Fruit fly (Drosophila melanogaster) whole organism, embryonic: ENCODE data around the gene Polr1D.

ENCODE experiments used
- Abd-B ChIP-seq: fragments of 200-800 bp; sonication (Bioruptor generic); optimal IDR thresholded peaks from 2 replicates; lab custom pipeline; 2018; ENCODE audit warnings: missing biosample characterization, mild to moderate bottlenecking, missing genetic modification characterization, moderate library complexity
- Ada2b ChIP-seq: fragments of 200-800 bp; sonication (Bioruptor generic); IDR thresholded peaks from 2 replicates; pipeline ENCODE4 v1.3.6; 2022; ENCODE audit warnings: missing biosample characterization, missing genetic modification characterization
- B-H1 ChIP-seq: fragments of 200-800 bp; sonication (Bioruptor generic); IDR thresholded peaks from 3 replicates; pipeline ENCODE4 v1.3.6; 2022; ENCODE audit warnings: missing biosample characterization, missing genetic modification characterization
- B-H2 ChIP-seq: fragments of 200-800 bp; sonication (Bioruptor generic); optimal IDR thresholded peaks from 2 replicates; lab custom pipeline; 2018; ENCODE audit warnings: missing biosample characterization, mild to moderate bottlenecking, missing genetic modification characterization
- CG10267 ChIP-seq: fragments of 200-800 bp; sonication (Bioruptor generic); optimal IDR thresholded peaks from 2 replicates; lab custom pipeline; 2018; ENCODE audit warnings: missing biosample characterization, mild to moderate bottlenecking, missing genetic modification characterization, moderate library complexity
- CG10274 ChIP-seq: fragments of 200-800 bp; sonication (Bioruptor generic); optimal IDR thresholded peaks from 3 replicates; lab custom pipeline; 2017; ENCODE audit warnings: missing biosample characterization, mild to moderate bottlenecking, missing genetic modification characterization
- CG10321 ChIP-seq: fragments of 200-800 bp; sonication (Bioruptor generic); IDR thresholded peaks from 2 replicates; pipeline ENCODE4 v1.3.6; 2022; ENCODE audit warnings: missing biosample characterization, missing genetic modification characterization
- CG10366 ChIP-seq: fragments of 200-800 bp; sonication (Bioruptor generic); IDR thresholded peaks from 2 replicates; pipeline ENCODE4 v1.3.6; 2022; ENCODE audit warnings: missing biosample characterization, missing genetic modification characterization
- CG10431 ChIP-seq: fragments of 200-800 bp; sonication (Bioruptor generic); optimal IDR thresholded peaks from 3 replicates; lab custom pipeline; 2018; ENCODE audit warnings: missing biosample characterization, mild to moderate bottlenecking, missing genetic modification characterization
- CG12769 ChIP-seq: fragments of 200-800 bp; sonication (Bioruptor generic); optimal IDR thresholded peaks from 2 replicates; lab custom pipeline; 2019; ENCODE audit warnings: missing biosample characterization, mild to moderate bottlenecking, missing genetic modification characterization, moderate library complexity
- CG14441 ChIP-seq: fragments of 200-800 bp; sonication (Bioruptor generic); IDR thresholded peaks from 2 replicates; pipeline ENCODE4 v1.3.6; 2022; ENCODE audit warnings: missing biosample characterization, missing genetic modification characterization
- CG1529 ChIP-seq: fragments of 200-800 bp; sonication (Bioruptor generic); optimal IDR thresholded peaks from 3 replicates; lab custom pipeline; 2018; ENCODE audit warnings: missing biosample characterization, missing genetic modification characterization
- CG15479 ChIP-seq: fragments of 200-800 bp; sonication (Bioruptor generic); optimal IDR thresholded peaks from 3 replicates; lab custom pipeline; 2019; ENCODE audit warnings: missing biosample characterization, mild to moderate bottlenecking, missing genetic modification characterization, moderate library complexity
- CG16813 ChIP-seq: fragments of 200-800 bp; sonication (Bioruptor generic); IDR thresholded peaks from 3 replicates; pipeline ENCODE4 v1.3.6; 2022; ENCODE audit warnings: missing biosample characterization, missing genetic modification characterization; ENCODE audit not compliant: partially characterized antibody
- CG18011 ChIP-seq: fragments of 200-800 bp; sonication (Bioruptor generic); optimal IDR thresholded peaks from 2 replicates; lab custom pipeline; 2017; ENCODE audit warnings: missing biosample characterization, missing genetic modification characterization, mild to moderate bottlenecking, moderate library complexity, missing genotype
- CG18599 ChIP-seq: fragments of 200-800 bp; sonication (Bioruptor generic); optimal IDR thresholded peaks from 3 replicates; lab custom pipeline; 2017; ENCODE audit warnings: missing biosample characterization, missing genetic modification characterization, mild to moderate bottlenecking, moderate library complexity, missing genetic modification reagents
- CG31388 ChIP-seq: fragments of 200-800 bp; sonication (Bioruptor generic); optimal IDR thresholded peaks from 2 replicates; lab custom pipeline; 2016; ENCODE audit warnings: missing biosample characterization, missing genetic modification characterization
- CG4328 ChIP-seq: fragments of 200-800 bp; sonication (Bioruptor generic); optimal IDR thresholded peaks from 3 replicates; lab custom pipeline; 2017; ENCODE audit warnings: missing biosample characterization, missing genetic modification reagents, missing genetic modification characterization
- CG4730 ChIP-seq: fragments of 200-800 bp; sonication (Bioruptor generic); IDR thresholded peaks from 2 replicates; pipeline ENCODE4 v1.3.6; 2022; ENCODE audit warnings: missing biosample characterization, missing genetic modification characterization
- CG7928 ChIP-seq: fragments of 200-800 bp; sonication (Bioruptor generic); optimal IDR thresholded peaks from 2 replicates; lab custom pipeline; 2017; ENCODE audit warnings: missing biosample characterization, mild to moderate bottlenecking, missing genetic modification characterization
- CG8944 ChIP-seq: fragments of 200-800 bp; sonication (Bioruptor generic); optimal IDR thresholded peaks from 3 replicates; lab custom pipeline; 2016; ENCODE audit warnings: missing biosample characterization, missing genetic modification characterization
- CG9932 ChIP-seq: fragments of 200-800 bp; sonication (Bioruptor generic); IDR thresholded peaks from 2 replicates; pipeline ENCODE4 v1.3.6; 2022; ENCODE audit warnings: missing biosample characterization, missing genetic modification characterization
- Dbx ChIP-seq: fragments of 200-800 bp; sonication (Bioruptor generic); IDR thresholded peaks from 3 replicates; pipeline ENCODE4 v1.3.6; 2022; ENCODE audit warnings: missing biosample characterization, missing genetic modification characterization
- Deaf1 ChIP-seq: fragments of 200-800 bp; optimal IDR thresholded peaks from 3 replicates; lab custom pipeline; 2019; ENCODE audit warnings: missing biosample characterization, mild to moderate bottlenecking, missing genetic modification characterization, moderate library complexity
- Dfd ChIP-seq, 2 experiments: fragments of >200 bp; optimal IDR thresholded peaks; 2 replicates each; lab custom pipeline; 2017; ENCODE audit warnings: missing biosample characterization in 2 of 2, missing genetic modification characterization in 2 of 2
- Dip2 ChIP-seq: fragments of 200-800 bp; sonication (Bioruptor generic); IDR thresholded peaks from 2 replicates; pipeline ENCODE4 v1.3.6; 2022; ENCODE audit warnings: missing biosample characterization, missing genetic modification characterization
- Fer2 ChIP-seq: fragments of 200-800 bp; sonication (Bioruptor generic); optimal IDR thresholded peaks from 2 replicates; lab custom pipeline; 2018; ENCODE audit warnings: missing biosample characterization, mild to moderate bottlenecking, missing genetic modification characterization, moderate library complexity
- Hmr ChIP-seq: fragments of 200-800 bp; sonication (Bioruptor generic); optimal IDR thresholded peaks from 3 replicates; lab custom pipeline; 2017; ENCODE audit warnings: mild to moderate bottlenecking, missing biosample characterization, missing genetic modification reagents, missing genetic modification characterization
- Hsf ChIP-seq: fragments of 200-800 bp; sonication (Bioruptor generic); optimal IDR thresholded peaks from 3 replicates; lab custom pipeline; 2016; ENCODE audit warnings: missing biosample characterization, missing genetic modification characterization
- Lim3 ChIP-seq: fragments of 200-800 bp; sonication (Bioruptor generic); IDR thresholded peaks from 2 replicates; pipeline ENCODE4 v1.3.6; 2022; ENCODE audit warnings: missing biosample characterization, missing genetic modification characterization
- Med ChIP-seq: fragments of 200-800 bp; sonication (Bioruptor generic); peaks from one replicate; lab custom pipeline; 2016; ENCODE audit warnings: missing biosample characterization, missing genetic modification characterization, mild to moderate bottlenecking, inconsistent platforms, moderate library complexity
- Mes4 ChIP-seq: fragments of 200-800 bp; sonication (Bioruptor generic); optimal IDR thresholded peaks from 2 replicates; lab custom pipeline; 2016; ENCODE audit warnings: missing biosample characterization, missing genetic modification characterization
- PHDP ChIP-seq: fragments of 200-800 bp; sonication (Bioruptor generic); optimal IDR thresholded peaks from 3 replicates; lab custom pipeline; 2018; ENCODE audit warnings: missing biosample characterization, mild to moderate bottlenecking, missing genetic modification characterization, moderate library complexity
- da ChIP-seq: fragments of 200-800 bp; sonication (Bioruptor generic); optimal IDR thresholded peaks from 2 replicates; lab custom pipeline; 2016; ENCODE audit warnings: missing biosample characterization, missing genetic modification characterization
- dati ChIP-seq: fragments of 200-800 bp; sonication (Bioruptor generic); IDR thresholded peaks from 2 replicates; pipeline ENCODE4 v1.3.6; 2022; ENCODE audit warnings: missing biosample characterization, missing genetic modification characterization
- emc ChIP-seq: fragments of 200-800 bp; sonication (Bioruptor generic); optimal IDR thresholded peaks from 2 replicates; lab custom pipeline; 2016; ENCODE audit warnings: missing biosample characterization, missing genetic modification characterization
- fd102C ChIP-seq: fragments of 200-800 bp; sonication (Bioruptor generic); optimal IDR thresholded peaks from 2 replicates; lab custom pipeline; 2018; ENCODE audit warnings: missing biosample characterization, mild to moderate bottlenecking, missing genetic modification characterization, moderate library complexity
- fd64A ChIP-seq: fragments of 200-800 bp; sonication (Bioruptor generic); optimal IDR thresholded peaks from 3 replicates; lab custom pipeline; 2018; ENCODE audit warnings: missing biosample characterization, mild to moderate bottlenecking, missing genetic modification characterization
- gem ChIP-seq: fragments of 200-800 bp; sonication (Bioruptor generic); optimal IDR thresholded peaks from 2 replicates; lab custom pipeline; 2019; ENCODE audit warnings: missing biosample characterization, mild to moderate bottlenecking, missing genetic modification characterization, moderate library complexity
- grn ChIP-seq: fragments of 200-800 bp; sonication (Bioruptor generic); optimal IDR thresholded peaks from 3 replicates; lab custom pipeline; 2017; ENCODE audit warnings: missing biosample characterization, missing genetic modification characterization
- lmd ChIP-seq: fragments of 200-800 bp; sonication (Bioruptor generic); IDR thresholded peaks from 2 replicates; pipeline ENCODE4 v1.3.6; 2022; ENCODE audit warnings: missing biosample characterization, missing genetic modification characterization
- luna ChIP-seq: fragments of 200-800 bp; sonication (Bioruptor generic); optimal IDR thresholded peaks from 2 replicates; lab custom pipeline; 2016; ENCODE audit warnings: missing biosample characterization, missing genetic modification characterization
- nerfin-1 ChIP-seq: fragments of 200-800 bp; sonication (Bioruptor generic); optimal IDR thresholded peaks from 3 replicates; lab custom pipeline; 2019; ENCODE audit warnings: missing biosample characterization, mild to moderate bottlenecking, missing genetic modification characterization, moderate library complexity
- nom ChIP-seq: fragments of 200-800 bp; sonication (Bioruptor generic); optimal IDR thresholded peaks from 2 replicates; lab custom pipeline; 2017; ENCODE audit warnings: missing biosample characterization, missing genetic modification characterization, mild to moderate bottlenecking, moderate library complexity, missing genetic modification reagents
- ranshi ChIP-seq: fragments of 200-800 bp; sonication (Bioruptor generic); IDR thresholded peaks from 2 replicates; pipeline ENCODE4 v1.3.6; 2022; ENCODE audit warnings: missing biosample characterization, missing genetic modification characterization
- sisA ChIP-seq: fragments of 200-800 bp; sonication (Bioruptor generic); IDR thresholded peaks from 2 replicates; pipeline ENCODE4 v1.3.6; 2022; ENCODE audit warnings: missing biosample characterization, missing genetic modification characterization
- slbo ChIP-seq: fragments of 200-800 bp; sonication (Bioruptor generic); IDR thresholded peaks from 2 replicates; pipeline ENCODE4 v1.3.6; 2022; ENCODE audit warnings: missing biosample characterization, missing genetic modification characterization
- sug ChIP-seq: fragments of 200-800 bp; optimal IDR thresholded peaks from 2 replicates; lab custom pipeline; 2019; ENCODE audit warnings: missing biosample characterization, mild to moderate bottlenecking, missing genetic modification characterization, moderate library complexity
- usp ChIP-seq: fragments of >200 bp; optimal IDR thresholded peaks from 2 replicates; lab custom pipeline; 2017; ENCODE audit warnings: missing biosample characterization, missing genetic modification characterization
- wor ChIP-seq: fragments of 200-800 bp; sonication (Bioruptor generic); IDR thresholded peaks from 2 replicates; pipeline ENCODE4 v1.3.6; 2022; ENCODE audit warnings: missing biosample characterization, missing genetic modification characterization
- z ChIP-seq: fragments of 200-800 bp; sonication (Bioruptor generic); IDR thresholded peaks from 3 replicates; pipeline ENCODE4 v1.3.6; 2022; ENCODE audit warnings: missing biosample characterization, missing genetic modification characterization

The Polr1D gene

dm6 chr2L:19120196-19120950 lies 14.7 kb downstream of the Polr1D start, which contains the start of gene Ddc (continued):
- TF ChIP-seq emc (GFP tag; lab: Kevin White, UChicago) (no peak), grn (GFP tag; lab: Kevin White, UChicago) (no peak), wor (GFP tag; lab: Robert Waterston, UW) (no peak), Med (GFP tag; lab: Kevin White, UChicago) (peak; percentile 15), Abd-B (peak; percentile 13), fd64A (GFP tag; lab: Kevin White, UChicago) (no peak), CG31388 (GFP tag; lab: Kevin White, UChicago) (no peak), Lim3 (GFP tag; lab: Robert Waterston, UW) (peak; percentile 10; the same call in 1 of the 2 replicates), B-H1 (GFP tag; lab: Robert Waterston, UW) (no peak), usp (GFP tag; lab: Kevin White, UChicago) (no peak), sug (tag; lab: Kevin White, UChicago) (no peak), Hmr (peak; percentile 5), Dbx (GFP tag; lab: Robert Waterston, UW) (0 out of 3 replicates have a peak, but pooled peaks have one; percentile 32), gem (tag; lab: Kevin White, UChicago) (no peak), Mes4 (GFP tag; lab: Kevin White, UChicago) (no peak), Ada2b (GFP tag; lab: Robert Waterston, UW) (no peak), da (GFP tag; lab: Kevin White, UChicago) (no peak), nerfin-1 (no peak), CG18599 (peak; percentile 5), Fer2 (no peak), luna (GFP tag; lab: Kevin White, UChicago) (no peak), CG10267 (tag; lab: Kevin White, UChicago) (no peak), CG10366 (GFP tag; lab: Robert Waterston, UW) (no peak), CG10321 (GFP tag; lab: Robert Waterston, UW) (no peak), CG14441 (GFP tag; lab: Robert Waterston, UW) (no peak), B-H2 (no peak), Hsf (GFP tag; lab: Kevin White, UChicago) (no peak), nom (no peak), fd102C (no peak), CG9932 (peak; percentile 60), sisA (GFP tag; lab: Robert Waterston, UW) (no peak), slbo (GFP tag; lab: Robert Waterston, UW) (peak; percentile 25; the same call in 1 of the 2 replicates), Dfd (GFP tag; optimal IDR thresholded peaks at IDR 0.05; lab: Kevin White, UChicago) (no peak), CG8944 (GFP tag; lab: Kevin White, UChicago) (no peak), lmd (GFP tag; lab: Robert Waterston, UW) (peak; percentile 12; the same call in 1 of the 2 replicates), Deaf1 (tag; lab: Kevin White, UChicago) (no peak), CG1529 (no peak), CG12769 (tag; lab: Kevin White, UChicago) (peak; percentile 18), CG10431 (no peak), PHDP (tag; lab: Kevin White, UChicago) (no peak), CG15479 (GFP tag; lab: Kevin White, UChicago) (no peak), Dip2 (no peak), ranshi (GFP tag; lab: Robert Waterston, UW) (no peak), CG7928 (no peak), CG10274 (no peak), CG4328 (GFP tag; lab: Kevin White, UChicago) (no peak), CG16813 (GFP tag; lab: Robert Waterston, UW) (no peak), z (GFP tag; lab: Robert Waterston, UW) (no peak), CG4730 (no peak), CG18011 (GFP tag; lab: Kevin White, UChicago) (no peak), dati (no peak)
